Fruit fly (Drosophila melanogaster) whole organism, embryonic: ENCODE results near the gene pim.

Experiments
- ATbp ChIP-seq: fragments of 200-800 bp; sonication (Bioruptor generic); optimal IDR thresholded peaks from 2 replicates; lab custom pipeline; 2017; ENCODE audit warnings: missing biosample characterization, mild to moderate bottlenecking, missing genetic modification characterization, missing genetic modification reagents
- Aef1 ChIP-seq: fragments of 200-800 bp; sonication (Bioruptor generic); IDR thresholded peaks from 3 replicates; pipeline ENCODE4 v1.3.6; 2022; ENCODE audit warnings: missing biosample characterization, missing genetic modification characterization
- BEAF-32 ChIP-seq: fragments of 200-800 bp; sonication (Bioruptor generic); optimal IDR thresholded peaks from 3 replicates; lab custom pipeline; 2017; ENCODE audit warnings: missing biosample characterization, missing genetic modification characterization, mild to moderate bottlenecking, moderate library complexity, missing genetic modification reagents
- CG12391 ChIP-seq: fragments of 200-800 bp; sonication (Bioruptor generic); optimal IDR thresholded peaks from 3 replicates; lab custom pipeline; 2018; ENCODE audit warnings: missing biosample characterization, mild to moderate bottlenecking, missing genetic modification characterization, moderate library complexity
- CG12744 ChIP-seq: fragments of 200-800 bp; sonication (Bioruptor generic); optimal IDR thresholded peaks from 2 replicates; lab custom pipeline; 2016; ENCODE audit warnings: missing biosample characterization, missing genetic modification characterization
- CG13296 ChIP-seq: fragments of 200-800 bp; sonication (Bioruptor generic); optimal IDR thresholded peaks from 3 replicates; lab custom pipeline; 2018; ENCODE audit warnings: missing biosample characterization, mild to moderate bottlenecking, missing genetic modification characterization
- CG15514 ChIP-seq: fragments of 200-800 bp; sonication (Bioruptor generic); optimal IDR thresholded peaks from 3 replicates; lab custom pipeline; 2017; ENCODE audit warnings: missing biosample characterization, missing genetic modification characterization, mild to moderate bottlenecking, moderate library complexity, missing genetic modification reagents
- CG16815 ChIP-seq: fragments of 200-800 bp; sonication (Bioruptor generic); optimal IDR thresholded peaks from 3 replicates; lab custom pipeline; 2017; ENCODE audit warnings: missing biosample characterization, mild to moderate bottlenecking, missing genetic modification characterization
- CG16863 ChIP-seq: fragments of 200-800 bp; sonication (Bioruptor generic); optimal IDR thresholded peaks from 3 replicates; lab custom pipeline; 2016; ENCODE audit warnings: missing biosample characterization, missing genetic modification characterization
- CG17912 ChIP-seq: fragments of 200-800 bp; sonication (Bioruptor generic); optimal IDR thresholded peaks from 2 replicates; lab custom pipeline; 2018; ENCODE audit warnings: missing biosample characterization, mild to moderate bottlenecking, missing genetic modification characterization
- CG2889 ChIP-seq: fragments of 200-800 bp; sonication (Bioruptor generic); IDR thresholded peaks from 3 replicates; pipeline ENCODE4 v1.3.6; 2022; ENCODE audit warnings: missing biosample characterization, missing genetic modification characterization
- CG33557 ChIP-seq: fragments of 200-800 bp; sonication (Bioruptor generic); optimal IDR thresholded peaks from 2 replicates; lab custom pipeline; 2019; ENCODE audit warnings: missing biosample characterization, mild to moderate bottlenecking, missing genetic modification characterization, moderate library complexity
- CG3838 ChIP-seq: fragments of 200-800 bp; sonication (Bioruptor generic); optimal IDR thresholded peaks from 3 replicates; lab custom pipeline; 2016; ENCODE audit warnings: missing biosample characterization, missing genetic modification characterization
- CG7556 ChIP-seq: fragments of 200-800 bp; sonication (Bioruptor generic); optimal IDR thresholded peaks from 2 replicates; lab custom pipeline; 2017; ENCODE audit warnings: missing biosample characterization, mild to moderate bottlenecking, missing genetic modification characterization
- CG7839 ChIP-seq: fragments of 200-800 bp; sonication (Bioruptor generic); optimal IDR thresholded peaks from 3 replicates; lab custom pipeline; 2018; ENCODE audit warnings: missing biosample characterization, mild to moderate bottlenecking, missing genetic modification characterization, moderate library complexity
- CG8359 ChIP-seq: fragments of 200-800 bp; sonication (Bioruptor generic); optimal IDR thresholded peaks from 2 replicates; lab custom pipeline; 2017; ENCODE audit warnings: missing biosample characterization, mild to moderate bottlenecking, missing genetic modification characterization, borderline replicate concordance
- CG9797 ChIP-seq: fragments of 200-800 bp; sonication (Bioruptor generic); optimal IDR thresholded peaks from 3 replicates; lab custom pipeline; 2018; ENCODE audit warnings: missing biosample characterization, mild to moderate bottlenecking, missing genetic modification characterization
- CoRest ChIP-seq: fragments of 200-800 bp; sonication (Bioruptor generic); optimal IDR thresholded peaks from 3 replicates; lab custom pipeline; 2018; ENCODE audit warnings: missing biosample characterization, mild to moderate bottlenecking, missing genetic modification characterization, moderate library complexity
- CrebB ChIP-seq: fragments of 200-800 bp; sonication (Bioruptor generic); optimal IDR thresholded peaks from 3 replicates; lab custom pipeline; 2018; ENCODE audit warnings: missing biosample characterization, mild to moderate bottlenecking, missing genetic modification characterization
- Dad ChIP-seq: fragments of 200-800 bp; sonication (Bioruptor generic); optimal IDR thresholded peaks from 3 replicates; lab custom pipeline; 2016; ENCODE audit warnings: missing biosample characterization, missing genetic modification characterization
- Dek ChIP-seq: fragments of 200-800 bp; sonication (Bioruptor generic); optimal IDR thresholded peaks from 3 replicates; lab custom pipeline; 2019; ENCODE audit warnings: missing biosample characterization, mild to moderate bottlenecking, missing genetic modification characterization, moderate library complexity
- Eip74EF ChIP-seq, 2 experiments: fragments of 200-800 bp in 1 of 2; fragments of >200 bp in 1 of 2; sonication (Bioruptor generic) in 1 of 2; optimal IDR thresholded peaks; 2 replicates each; lab custom pipeline; 2017 to 2019; ENCODE audit warnings: missing biosample characterization in 2 of 2, missing genetic modification characterization in 2 of 2, mild to moderate bottlenecking in 1 of 2, moderate library complexity in 1 of 2
- Fer2 ChIP-seq: fragments of 200-800 bp; sonication (Bioruptor generic); optimal IDR thresholded peaks from 2 replicates; lab custom pipeline; 2018; ENCODE audit warnings: missing biosample characterization, mild to moderate bottlenecking, missing genetic modification characterization, moderate library complexity
- HmgZ ChIP-seq: fragments of 200-800 bp; sonication (Bioruptor generic); optimal IDR thresholded peaks from 2 replicates; lab custom pipeline; 2018; ENCODE audit warnings: missing biosample characterization, mild to moderate bottlenecking, missing genetic modification characterization
- Hr3 ChIP-seq: fragments of 200-800 bp; sonication (Bioruptor generic); optimal IDR thresholded peaks from 3 replicates; lab custom pipeline; 2016; ENCODE audit warnings: missing biosample characterization, missing genetic modification characterization
- Hr78 ChIP-seq, 2 experiments: fragments of 200-800 bp in 1 of 2; fragments of >200 bp in 1 of 2; sonication (Bioruptor generic) in 1 of 2; optimal IDR thresholded peaks; 2 replicates each; lab custom pipeline; 2017 to 2019; ENCODE audit warnings: missing biosample characterization in 2 of 2, missing genetic modification characterization in 2 of 2, mild to moderate bottlenecking in 1 of 2, moderate library complexity in 1 of 2
- Hsf ChIP-seq: fragments of 200-800 bp; sonication (Bioruptor generic); optimal IDR thresholded peaks from 3 replicates; lab custom pipeline; 2016; ENCODE audit warnings: missing biosample characterization, missing genetic modification characterization
- Lhr ChIP-seq: fragments of 200-800 bp; sonication (Bioruptor generic); optimal IDR thresholded peaks from 3 replicates; lab custom pipeline; 2017; ENCODE audit warnings: mild to moderate bottlenecking, missing biosample characterization, missing genetic modification reagents, missing genetic modification characterization
- MESR4 ChIP-seq: fragments of 200-800 bp; sonication (Bioruptor generic); optimal IDR thresholded peaks from 2 replicates; lab custom pipeline; 2018; ENCODE audit warnings: missing biosample characterization, mild to moderate bottlenecking, missing genetic modification characterization, moderate library complexity
- Neu2 ChIP-seq: fragments of 200-800 bp; sonication (Bioruptor generic); optimal IDR thresholded peaks from 3 replicates; lab custom pipeline; 2016; ENCODE audit warnings: missing biosample characterization, missing genetic modification characterization, borderline replicate concordance
- Opbp ChIP-seq: fragments of 200-800 bp; sonication (Bioruptor generic); IDR thresholded peaks from 3 replicates; pipeline ENCODE4 v1.3.6; 2022; ENCODE audit warnings: missing biosample characterization, missing genetic modification characterization; ENCODE audit not compliant: partially characterized antibody
- Pdp1 ChIP-seq, 2 experiments: fragments of 200-800 bp; sonication (Bioruptor generic); optimal IDR thresholded peaks; 3 replicates each; lab custom pipeline; 2016; ENCODE audit warnings: missing biosample characterization in 2 of 2, missing genetic modification characterization in 2 of 2, mild to moderate bottlenecking in 1 of 2, moderate library complexity in 1 of 2
- Sry-δ ChIP-seq: fragments of 200-800 bp; sonication (Bioruptor generic); optimal IDR thresholded peaks from 2 replicates; lab custom pipeline; 2016; ENCODE audit warnings: missing biosample characterization, missing genetic modification characterization
- Stat92E ChIP-seq, 3 experiments: fragments of >200 bp in 2 of 3; fragments of 200-800 bp in 1 of 3; sonication (Bioruptor generic) in 1 of 3; optimal IDR thresholded peaks; 2 replicates each; lab custom pipeline; 2017 to 2019; ENCODE audit warnings: missing biosample characterization in 3 of 3, missing genetic modification characterization in 3 of 3, mild to moderate bottlenecking in 1 of 3, moderate library complexity in 1 of 3
- amos ChIP-seq: fragments of 200-800 bp; sonication (Bioruptor generic); IDR thresholded peaks from 2 replicates; pipeline ENCODE4 v1.3.6; 2022; ENCODE audit warnings: missing biosample characterization, missing genetic modification characterization; ENCODE audit not compliant: partially characterized antibody
- emc ChIP-seq: fragments of 200-800 bp; sonication (Bioruptor generic); optimal IDR thresholded peaks from 2 replicates; lab custom pipeline; 2016; ENCODE audit warnings: missing biosample characterization, missing genetic modification characterization
- eve ChIP-seq, 2 experiments: fragments of >200 bp; optimal IDR thresholded peaks; 2 replicates each; lab custom pipeline; 2017; ENCODE audit warnings: missing biosample characterization in 2 of 2, missing genetic modification characterization in 2 of 2
- fd3F ChIP-seq: fragments of 200-800 bp; sonication (Bioruptor generic); optimal IDR thresholded peaks from 2 replicates; lab custom pipeline; 2018; ENCODE audit warnings: missing biosample characterization, mild to moderate bottlenecking, missing genetic modification characterization, moderate library complexity
- ftz-f1 ChIP-seq: fragments of 200-800 bp; sonication (Bioruptor generic); optimal IDR thresholded peaks from 2 replicates; lab custom pipeline; 2016; ENCODE audit warnings: missing biosample characterization, missing genetic modification characterization
- hbn ChIP-seq: fragments of 200-800 bp; sonication (Bioruptor generic); IDR thresholded peaks from 2 replicates; pipeline ENCODE4 v1.3.6; 2022; ENCODE audit warnings: missing biosample characterization, missing genetic modification characterization; ENCODE audit not compliant: partially characterized antibody
- ind ChIP-seq: fragments of 200-800 bp; sonication (Bioruptor generic); optimal IDR thresholded peaks from 3 replicates; lab custom pipeline; 2016; ENCODE audit warnings: missing biosample characterization, missing genetic modification characterization
- nau ChIP-seq: fragments of 200-800 bp; sonication (Bioruptor generic); optimal IDR thresholded peaks from 3 replicates; lab custom pipeline; 2017; ENCODE audit warnings: missing biosample characterization, mild to moderate bottlenecking, missing genetic modification characterization, missing genetic modification reagents
- onecut ChIP-seq: fragments of 200-800 bp; sonication (Bioruptor generic); IDR thresholded peaks from 2 replicates; pipeline ENCODE4 v1.3.6; 2022; ENCODE audit warnings: missing biosample characterization, missing genetic modification characterization
- pum ChIP-seq: fragments of 200-800 bp; sonication (Bioruptor generic); optimal IDR thresholded peaks from 2 replicates; lab custom pipeline; 2016; ENCODE audit warnings: missing biosample characterization, missing genetic modification characterization
- pzg ChIP-seq: fragments of 200-800 bp; sonication (Bioruptor generic); optimal IDR thresholded peaks from 3 replicates; lab custom pipeline; 2018; ENCODE audit warnings: missing biosample characterization, mild to moderate bottlenecking, missing genetic modification characterization, moderate library complexity
- seq ChIP-seq: fragments of 200-800 bp; sonication (Bioruptor generic); IDR thresholded peaks from 2 replicates; pipeline ENCODE4 v1.3.6; 2022; ENCODE audit warnings: missing biosample characterization, missing genetic modification characterization
- slou ChIP-seq: fragments of 200-800 bp; sonication (Bioruptor generic); optimal IDR thresholded peaks from 3 replicates; lab custom pipeline; 2016; ENCODE audit warnings: missing biosample characterization, missing genetic modification characterization
- so ChIP-seq: fragments of 200-800 bp; sonication (Bioruptor generic); IDR thresholded peaks from 3 replicates; pipeline ENCODE4 v1.3.6; 2022; ENCODE audit warnings: missing biosample characterization, missing genetic modification characterization
- wek ChIP-seq: fragments of 200-800 bp; sonication (Bioruptor generic); optimal IDR thresholded peaks from 3 replicates; lab custom pipeline; 2018; ENCODE audit warnings: missing biosample characterization, mild to moderate bottlenecking, missing genetic modification characterization, moderate library complexity

The pim gene

dm6 chr2L:10366525-10366924, 3.7 kb downstream of the pim start, which contains the start of gene CG5056 (continued):
- TF ChIP-seq Hr78 (GFP tag; optimal IDR thresholded peaks at IDR 0.05; lab: Kevin White, UChicago): no peak
- TF ChIP-seq Sry-δ (GFP tag; lab: Kevin White, UChicago): peak; percentile 26
- no peak for TF ChIP-seq nau (GFP tag; lab: Kevin White, UChicago)
- TF ChIP-seq CG17912 (GFP tag; lab: Kevin White, UChicago): peak; percentile 19
- peak; percentile 54 for TF ChIP-seq Lhr (GFP tag; lab: Kevin White, UChicago)
- peak; percentile 62 for TF ChIP-seq HmgZ (tag; lab: Kevin White, UChicago)
- peak in 1 of 2 experiments; percentile 88 for TF ChIP-seq Pdp1 (GFP tag; optimal IDR thresholded peaks at IDR 0.05; lab: Kevin White, UChicago)
- no peak for TF ChIP-seq CG7556 (GFP tag; lab: Kevin White, UChicago)
- TF ChIP-seq Eip74EF (GFP tag; optimal IDR thresholded peaks at IDR 0.05; lab: Kevin White, UChicago): no peak
- TF ChIP-seq hbn (GFP tag; lab: Robert Waterston, UW): no peak
- no peak for TF ChIP-seq pum (GFP tag; lab: Kevin White, UChicago)
- TF ChIP-seq amos: peak; percentile 10; the same call in 1 of the 2 replicates
- TF ChIP-seq Opbp (GFP tag; lab: Robert Waterston, UW): no peak
- TF ChIP-seq slou (GFP tag; lab: Kevin White, UChicago): peak; percentile 27
- peak; percentile 2 for TF ChIP-seq Hsf (GFP tag; lab: Kevin White, UChicago)
- TF ChIP-seq ftz-f1 (GFP tag; lab: Kevin White, UChicago): no peak
- no peak for TF ChIP-seq CG8359 (GFP tag; lab: Kevin White, UChicago)
- TF ChIP-seq ind (GFP tag; lab: Kevin White, UChicago): no peak
- TF ChIP-seq seq: no peak
- no peak for TF ChIP-seq Neu2
- TF ChIP-seq CG7839: no peak
- TF ChIP-seq CoRest (tag; lab: Kevin White, UChicago): no peak
- no peak for TF ChIP-seq CG13296 (GFP tag; lab: Kevin White, UChicago)
- no peak for TF ChIP-seq wek
- no peak for TF ChIP-seq CG16863 (GFP tag; lab: Kevin White, UChicago)
- TF ChIP-seq CG9797 (GFP tag; lab: Kevin White, UChicago): peak; percentile 63
- TF ChIP-seq Fer2 (tag; lab: Kevin White, UChicago): no peak
- TF ChIP-seq CG15514: peak; percentile 31
- peak in 1 of 3 experiments; percentile 77 for TF ChIP-seq Stat92E (GFP tag; optimal IDR thresholded peaks at IDR 0.05; lab: Kevin White, UChicago)
- TF ChIP-seq CG12391 (tag; lab: Kevin White, UChicago): peak; percentile 47
- TF ChIP-seq so (GFP tag; lab: Robert Waterston, UW): no peak
- peak; percentile 88 for TF ChIP-seq pzg (GFP tag; lab: Kevin White, UChicago)
- no peak for TF ChIP-seq fd3F
- no peak for TF ChIP-seq CG3838 (GFP tag; lab: Kevin White, UChicago)
- no peak for TF ChIP-seq CG16815 (GFP tag; lab: Kevin White, UChicago)
- TF ChIP-seq Hr3: no peak
- TF ChIP-seq MESR4 (GFP tag; lab: Kevin White, UChicago): peak; percentile 95
- TF ChIP-seq Dad (GFP tag; lab: Kevin White, UChicago): no peak
- no peak for TF ChIP-seq Dek (tag; lab: Kevin White, UChicago)
- TF ChIP-seq ATbp (GFP tag; lab: Kevin White, UChicago): no peak
- peak; percentile 44 for TF ChIP-seq BEAF-32 (GFP tag; lab: Kevin White, UChicago)
- TF ChIP-seq CrebB (tag; lab: Kevin White, UChicago): no peak
- no peak for TF ChIP-seq CG2889
- no peak for TF ChIP-seq CG12744 (GFP tag; lab: Kevin White, UChicago)
- no peak for TF ChIP-seq emc (GFP tag; lab: Kevin White, UChicago)
- no peak for TF ChIP-seq eve (GFP tag; optimal IDR thresholded peaks at IDR 0.05; lab: Kevin White, UChicago)
- TF ChIP-seq CG33557 (GFP tag; lab: Kevin White, UChicago): no peak
- no peak for TF ChIP-seq Aef1
- TF ChIP-seq onecut: no peak
